Fruit fly (Drosophila melanogaster): ENCODE measurements around the gene CG12155.

The CG12155 gene

DNA sequence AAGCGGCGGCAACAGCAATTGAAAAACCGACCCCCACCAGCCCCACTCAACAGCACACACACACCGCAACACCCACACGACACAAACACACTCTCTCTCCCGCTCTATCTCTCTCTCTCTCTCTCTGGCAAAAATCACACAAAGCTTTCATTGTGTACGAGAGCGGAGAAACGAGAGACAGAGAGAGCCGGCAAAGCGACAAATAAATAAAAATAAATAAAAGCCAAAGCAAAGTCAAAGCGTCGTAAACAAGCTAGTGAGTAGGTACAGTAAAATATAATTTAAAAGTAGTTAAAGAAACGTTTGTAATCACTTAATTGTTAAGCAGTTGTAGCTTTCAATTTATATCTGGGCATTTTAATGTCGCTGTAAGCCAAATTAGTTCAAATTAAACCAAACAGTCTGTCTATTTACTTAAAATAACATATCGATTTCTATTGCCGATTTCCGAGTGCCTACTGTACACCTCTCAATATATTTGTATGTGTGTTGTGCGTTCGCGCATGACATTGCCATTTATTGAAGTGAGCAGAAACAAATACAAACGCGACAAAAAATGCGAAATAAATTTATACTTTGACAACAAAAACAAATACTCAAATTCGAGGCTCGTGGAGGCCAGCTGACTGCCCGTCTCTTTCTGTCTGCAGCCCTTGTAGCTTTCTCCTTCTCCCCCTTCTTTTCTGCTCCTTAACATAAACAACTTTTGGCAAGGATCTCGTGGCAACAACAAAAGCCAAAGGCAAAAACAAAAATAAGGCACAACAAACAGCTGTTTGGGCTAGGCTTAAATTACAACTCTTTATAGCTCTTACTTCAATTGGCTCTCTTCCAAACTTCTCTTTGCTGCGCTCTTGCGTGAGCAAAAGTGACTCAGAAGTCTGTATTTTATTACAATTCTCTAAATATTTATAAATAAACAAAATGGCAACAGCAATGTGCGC is 31.6 kb upstream of the CG12155 start (continued):
- peak; percentile 81 for TF ChIP-seq klu (GFP tag; IDR thresholded peaks at IDR 0.05)
- TF ChIP-seq Dbx (GFP tag; IDR thresholded peaks at IDR 0.05), result peak; percentile 95
- peak; percentile 74 for TF ChIP-seq pum (GFP tag; optimal IDR thresholded peaks at IDR 0.05)
- TF ChIP-seq chn (GFP tag; optimal IDR thresholded peaks at IDR 0.05), result peak; percentile 66
- peak; percentile 83 for TF ChIP-seq ATbp (GFP tag; optimal IDR thresholded peaks at IDR 0.05)
- peak; percentile 92 for TF ChIP-seq Ptx1 (GFP tag; IDR thresholded peaks at IDR 0.05)
- TF ChIP-seq CG11247 (GFP tag; IDR thresholded peaks at IDR 0.05), result peak; percentile 89
- peak; percentile 62 for TF ChIP-seq CG8388 (GFP tag; optimal IDR thresholded peaks at IDR 0.05)
- TF ChIP-seq CG6813 (GFP tag; optimal IDR thresholded peaks at IDR 0.05), result peak; percentile 91
- TF ChIP-seq CrebB (tag; optimal IDR thresholded peaks at IDR 0.05), result peak; percentile 91
- TF ChIP-seq p53 (GFP tag; optimal IDR thresholded peaks at IDR 0.05), result peak; percentile 60
- peak; percentile 83 for TF ChIP-seq sd (tag; optimal IDR thresholded peaks at IDR 0.05)
- peak; percentile 74 for TF ChIP-seq ewg (GFP tag; optimal IDR thresholded peaks at IDR 0.05)
- TF ChIP-seq cato (GFP tag; optimal IDR thresholded peaks at IDR 0.05; ENCODE audit: borderline replicate concordance), result peak; percentile 57
- TF ChIP-seq Atf-2 (GFP tag; optimal IDR thresholded peaks at IDR 0.05), result peak; percentile 78
- TF ChIP-seq HLH4C (GFP tag; IDR thresholded peaks at IDR 0.05; ENCODE audit: partially characterized antibody), result no peak
- peak; percentile 73 for TF ChIP-seq CG43689 (GFP tag; IDR thresholded peaks at IDR 0.05)
- 0 out of 2 replicates have a peak, but pooled peaks have one; percentile 44 for TF ChIP-seq CG4360 (GFP tag; IDR thresholded peaks at IDR 0.05)
- peak; percentile 93 for TF ChIP-seq NfI (GFP tag; optimal IDR thresholded peaks at IDR 0.05)
- TF ChIP-seq CG6683 (GFP tag; optimal IDR thresholded peaks at IDR 0.05), result peak; percentile 88
- TF ChIP-seq CG18599 (GFP tag; optimal IDR thresholded peaks at IDR 0.05), result peak; percentile 98
- no peak for TF ChIP-seq Opbp (GFP tag; IDR thresholded peaks at IDR 0.05; ENCODE audit: partially characterized antibody)
- TF ChIP-seq CG32767 (GFP tag; IDR thresholded peaks at IDR 0.05), result peak; percentile 84
- peak; percentile 82 for TF ChIP-seq ttk (GFP tag; IDR thresholded peaks at IDR 0.05)
- peak; percentile 48 for TF ChIP-seq repo (GFP tag; optimal IDR thresholded peaks at IDR 0.05)
- TF ChIP-seq CG15011 (GFP tag; optimal IDR thresholded peaks at IDR 0.05), result peak; percentile 90
- peak; percentile 84 for TF ChIP-seq CG32772 (GFP tag; IDR thresholded peaks at IDR 0.05)
- no peak for TF ChIP-seq zen2 (GFP tag; IDR thresholded peaks at IDR 0.05; ENCODE audit: partially characterized antibody)
- TF ChIP-seq CG13296 (GFP tag; optimal IDR thresholded peaks at IDR 0.05), result peak; percentile 96
- peak; percentile 88 for TF ChIP-seq bab2 (GFP tag; optimal IDR thresholded peaks at IDR 0.05)
- TF ChIP-seq CG3407 (GFP tag; optimal IDR thresholded peaks at IDR 0.05), result peak; percentile 45
- peak; percentile 96 for TF ChIP-seq Rfx (GFP tag; IDR thresholded peaks at IDR 0.05)
- peak; percentile 92 for TF ChIP-seq CoRest (tag; optimal IDR thresholded peaks at IDR 0.05)
- peak; percentile 71 for TF ChIP-seq Myb (GFP tag; optimal IDR thresholded peaks at IDR 0.05)
- TF ChIP-seq Oaz (GFP tag; IDR thresholded peaks at IDR 0.05), result peak; percentile 69
- TF ChIP-seq Ada2b (GFP tag; IDR thresholded peaks at IDR 0.05), result peak; percentile 94
- TF ChIP-seq Dp (GFP tag; optimal IDR thresholded peaks at IDR 0.05), result no peak
- no peak for TF ChIP-seq btn (GFP tag; optimal IDR thresholded peaks at IDR 0.05)
- TF ChIP-seq D19A (tag; optimal IDR thresholded peaks at IDR 0.05), result peak; percentile 79
- TF ChIP-seq dmrt99B (tag; optimal IDR thresholded peaks at IDR 0.05), result peak; percentile 91
- TF ChIP-seq CG13123 (GFP tag; optimal IDR thresholded peaks at IDR 0.05), result peak; percentile 36
- no peak for TF ChIP-seq sc (optimal IDR thresholded peaks at IDR 0.05)
- TF ChIP-seq sc (GFP tag; optimal IDR thresholded peaks at IDR 0.05), result peak; percentile 23
- peak; percentile 97 for TF ChIP-seq row (GFP tag; IDR thresholded peaks at IDR 0.05)
- TF ChIP-seq fd102C (GFP tag; optimal IDR thresholded peaks at IDR 0.05), result no peak
- TF ChIP-seq CG7786 (GFP tag; optimal IDR thresholded peaks at IDR 0.05), result peak; percentile 86
- TF ChIP-seq CG14050 (GFP tag; IDR thresholded peaks at IDR 0.05), result peak; percentile 90
- peak; percentile 94 for TF ChIP-seq CG12769 (tag; optimal IDR thresholded peaks at IDR 0.05)

Data from whole organism, embryonic.